Worm (Caenorhabditis elegans) whole organism, mixed stage, embryonic: Measurements from ENCODE around the gene K02C4.5.

Experiments
- M03D4.4 ChIP-seq: sonication (generic microtip); optimal IDR thresholded peaks from 2 replicates; lab custom pipeline; 2017; ENCODE audit warnings: mild to moderate bottlenecking, missing genetic modification characterization, missing compliant biosample characterization
- bed-3 ChIP-seq: fragments of 200-800 bp; sonication (Bioruptor generic); optimal IDR thresholded peaks from 3 replicates; lab custom pipeline; 2018; ENCODE audit warnings: mild to moderate bottlenecking, missing genetic modification characterization, moderate library complexity, missing compliant biosample characterization
- blmp-1 ChIP-seq: fragments of 150-350 bp; optimal IDR thresholded peaks from 2 replicates; lab custom pipeline; 2014; ENCODE audit warnings: missing biosample characterization, missing genetic modification characterization
- ceh-39 ChIP-seq: fragments of 150-350 bp; optimal IDR thresholded peaks from 2 replicates; lab custom pipeline; 2014; ENCODE audit warnings: missing biosample characterization, missing genetic modification characterization
- ceh-43 ChIP-seq: fragments of 200-800 bp; sonication (Bioruptor generic); optimal IDR thresholded peaks from 2 replicates; lab custom pipeline; 2018; ENCODE audit warnings: mild to moderate bottlenecking, missing genetic modification characterization, moderate library complexity, missing compliant biosample characterization
- ceh-83 ChIP-seq: fragments of 200-800 bp; sonication (Bioruptor generic); optimal IDR thresholded peaks from 2 replicates; lab custom pipeline; 2018; ENCODE audit warnings: mild to moderate bottlenecking, missing genetic modification characterization, missing compliant biosample characterization
- ces-1 ChIP-seq: fragments of 150-350 bp; optimal IDR thresholded peaks from 2 replicates; lab custom pipeline; 2014; ENCODE audit warnings: missing biosample characterization, missing genetic modification reagents, missing genetic modification characterization
- cnd-1 ChIP-seq: fragments of 200-800 bp; sonication (Bioruptor generic); optimal IDR thresholded peaks from 2 replicates; lab custom pipeline; 2018; ENCODE audit warnings: mild to moderate bottlenecking, missing genetic modification characterization, missing compliant biosample characterization
- drap-1 ChIP-seq: fragments of 200-800 bp; sonication (Bioruptor generic); optimal IDR thresholded peaks from 3 replicates; lab custom pipeline; 2018; ENCODE audit warnings: mild to moderate bottlenecking, missing genetic modification characterization, missing compliant biosample characterization
- elt-1 ChIP-seq: sonication (generic microtip); optimal IDR thresholded peaks from 2 replicates; lab custom pipeline; 2017; ENCODE audit warnings: missing genetic modification characterization, mild to moderate bottlenecking, missing compliant biosample characterization, antibody characterized with exemption, moderate library complexity, borderline replicate concordance; ENCODE audit not compliant: insufficient read depth
- flh-1 ChIP-seq: fragments of 200-800 bp; sonication (Bioruptor generic); optimal IDR thresholded peaks from 2 replicates; lab custom pipeline; 2018; ENCODE audit warnings: mild to moderate bottlenecking, missing genetic modification characterization, moderate library complexity, missing compliant biosample characterization
- ham-2 ChIP-seq: fragments of 200-800 bp; sonication (Bioruptor generic); optimal IDR thresholded peaks from 2 replicates; lab custom pipeline; 2018; ENCODE audit warnings: mild to moderate bottlenecking, missing genetic modification characterization, missing compliant biosample characterization
- hlh-1 ChIP-seq: fragments of 150-350 bp; optimal IDR thresholded peaks from 2 replicates; lab custom pipeline; 2014; ENCODE audit warnings: missing biosample characterization, missing genetic modification reagents, missing genetic modification characterization
- lin-13 ChIP-seq: fragments of 150-350 bp; optimal IDR thresholded peaks from 2 replicates; lab custom pipeline; 2014; ENCODE audit warnings: missing biosample characterization, missing genetic modification characterization
- lin-32 ChIP-seq: fragments of 200-800 bp; sonication (Bioruptor generic); optimal IDR thresholded peaks from 2 replicates; lab custom pipeline; 2018; ENCODE audit warnings: mild to moderate bottlenecking, missing genetic modification characterization, missing compliant biosample characterization
- lsy-2 ChIP-seq: fragments of 150-350 bp; optimal IDR thresholded peaks from 2 replicates; lab custom pipeline; 2014; ENCODE audit warnings: missing biosample characterization, missing genetic modification characterization
- mab-5 ChIP-seq: fragments of 150-350 bp; optimal IDR thresholded peaks from 2 replicates; lab custom pipeline; 2014; ENCODE audit warnings: missing biosample characterization, missing genetic modification characterization
- mep-1 ChIP-seq: fragments of 150-350 bp; optimal IDR thresholded peaks from 2 replicates; lab custom pipeline; 2017; ENCODE audit warnings: missing biosample characterization, missing genetic modification reagents, missing genetic modification characterization, inconsistent platforms
- mls-2 ChIP-seq: sonication (generic microtip); optimal IDR thresholded peaks from 2 replicates; lab custom pipeline; 2016; ENCODE audit warnings: mild to moderate bottlenecking, missing genetic modification characterization, moderate library complexity, missing compliant biosample characterization
- nhr-12 ChIP-seq: fragments of 150-350 bp; optimal IDR thresholded peaks from 2 replicates; lab custom pipeline; 2014; ENCODE audit warnings: missing biosample characterization, missing genetic modification characterization
- nhr-2 ChIP-seq: fragments of 150-350 bp; optimal IDR thresholded peaks from 2 replicates; lab custom pipeline; 2014; ENCODE audit warnings: missing biosample characterization, missing genetic modification characterization
- nhr-237 ChIP-seq: fragments of 150-350 bp; optimal IDR thresholded peaks from 2 replicates; lab custom pipeline; 2014; ENCODE audit warnings: missing biosample characterization, missing genetic modification characterization
- nhr-28 ChIP-seq: fragments of 150-350 bp; optimal IDR thresholded peaks from 2 replicates; lab custom pipeline; 2014; ENCODE audit warnings: missing biosample characterization, missing genetic modification characterization
- nhr-76 ChIP-seq: sonication (generic microtip); optimal IDR thresholded peaks from 2 replicates; lab custom pipeline; 2017; ENCODE audit warnings: missing biosample characterization, missing genetic modification characterization
- pha-4 ChIP-seq: fragments of 150-350 bp; optimal IDR thresholded peaks from 2 replicates; lab custom pipeline; 2018; ENCODE audit warnings: missing biosample characterization, missing genetic modification reagents, missing genetic modification characterization
- sem-2 ChIP-seq: fragments of 200-800 bp; sonication (Bioruptor generic); optimal IDR thresholded peaks from 2 replicates; lab custom pipeline; 2018; ENCODE audit warnings: mild to moderate bottlenecking, missing genetic modification characterization, missing compliant biosample characterization
- snpc-4 ChIP-seq: fragments of 150-350 bp; optimal IDR thresholded peaks from 2 replicates; lab custom pipeline; 2014; ENCODE audit warnings: missing biosample characterization, missing genetic modification characterization
- sptf-1 ChIP-seq: sonication (generic microtip); optimal IDR thresholded peaks from 2 replicates; lab custom pipeline; 2017; ENCODE audit warnings: mild to moderate bottlenecking, missing genetic modification characterization, moderate library complexity, missing compliant biosample characterization
- tbx-8 ChIP-seq: fragments of 200-800 bp; sonication (Bioruptor generic); optimal IDR thresholded peaks from 2 replicates; lab custom pipeline; 2018; ENCODE audit warnings: mild to moderate bottlenecking, missing genetic modification characterization, moderate library complexity, missing compliant biosample characterization
- unc-120 ChIP-seq: sonication (generic microtip); optimal IDR thresholded peaks from 2 replicates; lab custom pipeline; 2017; ENCODE audit warnings: missing genetic modification characterization, missing compliant biosample characterization; ENCODE audit not compliant: poor library complexity, severe bottlenecking
- unc-39 ChIP-seq: fragments of 150-350 bp; optimal IDR thresholded peaks from 2 replicates; lab custom pipeline; 2014; ENCODE audit warnings: missing biosample characterization, missing genetic modification characterization
- unc-62 ChIP-seq: fragments of 150-350 bp; optimal IDR thresholded peaks from 2 replicates; lab custom pipeline; 2014; ENCODE audit warnings: missing biosample characterization, missing genetic modification reagents, missing genetic modification characterization
- zip-8 ChIP-seq: fragments of 150-350 bp; optimal IDR thresholded peaks from 2 replicates; lab custom pipeline; 2014; ENCODE audit warnings: missing biosample characterization, missing genetic modification characterization
- ztf-11 ChIP-seq: fragments of 150-350 bp; optimal IDR thresholded peaks from 2 replicates; lab custom pipeline; 2014; ENCODE audit warnings: missing biosample characterization, missing genetic modification characterization

K02C4.5 gene

DNA sequence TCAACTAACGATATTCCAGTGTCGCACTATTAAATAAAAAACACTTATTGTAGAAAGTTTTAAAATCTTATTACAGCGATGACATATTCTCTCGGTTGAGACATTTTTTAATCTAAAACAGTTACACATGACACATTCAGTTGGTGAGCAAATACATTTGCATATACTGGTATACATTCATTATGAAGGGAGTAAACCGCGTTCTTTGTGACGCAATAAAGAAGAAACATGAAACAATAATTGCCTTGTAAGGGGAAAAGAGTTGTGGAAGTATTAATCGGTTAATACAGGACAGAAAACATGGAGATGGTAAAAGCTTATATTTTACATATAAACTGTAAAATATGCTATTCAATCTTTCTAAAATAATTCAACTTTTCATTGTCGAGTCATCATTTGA is 26.9 kb upstream of the K02C4.5 start:
- TF ChIP-seq nhr-12 (tag; lab: Kevin White, UChicago) (no peak), nhr-2 (peak; percentile 56), mep-1 (no peak), zip-8 (peak; percentile 94)

DNA sequence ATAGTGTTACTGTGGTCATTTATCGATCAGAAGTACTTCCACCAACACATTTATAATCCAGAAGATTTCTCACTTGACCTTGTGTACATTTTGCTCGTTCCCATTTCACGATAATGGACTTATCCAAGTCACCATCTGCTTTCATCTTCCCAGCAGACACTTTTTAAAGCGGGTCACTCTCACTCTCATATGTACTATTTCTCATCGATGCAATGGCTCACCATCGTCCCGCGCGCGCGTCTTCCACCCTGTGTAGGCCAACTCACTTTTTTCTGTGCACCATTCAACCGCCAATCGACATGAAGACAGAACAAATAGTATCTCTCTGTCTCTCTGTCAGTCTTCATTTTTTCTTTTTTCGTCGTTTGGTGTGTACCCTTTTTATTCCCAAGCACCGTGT is 26.1 kb upstream of the K02C4.5 start:
- TF ChIP-seq sptf-1 (tag; lab: Kevin White, UChicago) (no peak), bed-3 (GFP tag; lab: Kevin White, UChicago) (no peak), cnd-1 (tag; lab: Kevin White, UChicago) (peak; percentile 51), ces-1 (GFP tag; lab: Kevin White, UChicago) (peak; percentile 33)

ce11 chrII:8052850-8053249 is 25.4 kb upstream of the K02C4.5 start, which contains the start of gene T05H10.4:
Gene T05H10.4 (plus strand): TSS chrII:8053150.
- TF ChIP-seq nhr-237 (no peak), ces-1 (GFP tag; lab: Kevin White, UChicago) (no peak), mls-2 (tag; lab: Kevin White, UChicago) (no peak), elt-1 (no peak), sptf-1 (tag; lab: Kevin White, UChicago) (no peak), nhr-76 (tag; lab: Kevin White, UChicago) (no peak), drap-1 (GFP tag; lab: Kevin White, UChicago) (no peak), unc-62 (GFP tag; lab: Kevin White, UChicago) (no peak), ceh-83 (GFP tag; lab: Kevin White, UChicago) (no peak), unc-120 (tag; lab: Kevin White, UChicago) (no peak), unc-39 (no peak), nhr-28 (tag; lab: Kevin White, UChicago) (no peak), M03D4.4 (tag; lab: Kevin White, UChicago) (no peak), pha-4 (tag; lab: Kevin White, UChicago) (no peak), blmp-1 (tag; lab: Kevin White, UChicago) (no peak), lin-32 (GFP tag; lab: Kevin White, UChicago) (no peak), nhr-12 (tag; lab: Kevin White, UChicago) (no peak)

DNA sequence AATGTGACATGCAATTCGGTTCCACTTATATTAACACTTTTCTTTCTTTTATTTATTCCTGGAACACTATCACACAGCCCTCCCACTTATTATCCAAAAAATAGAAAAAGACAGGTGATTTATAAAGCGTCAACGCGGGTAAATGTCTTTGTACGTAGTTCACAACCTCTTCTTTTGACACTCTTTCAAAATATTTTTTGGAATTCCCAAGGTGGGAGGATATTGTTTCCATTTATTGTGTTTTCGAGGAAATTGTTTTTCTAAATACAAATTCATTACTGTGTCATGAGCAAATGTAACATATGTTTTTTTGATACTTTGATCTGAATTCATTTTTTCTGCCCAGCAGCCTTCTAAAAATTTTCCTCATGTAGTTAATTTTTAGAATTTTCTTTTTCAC is 20.3 kb upstream of the K02C4.5 start:
- TF ChIP-seq mls-2 (tag; lab: Kevin White, UChicago) (no peak), lsy-2 (tag; lab: Kevin White, UChicago) (no peak), nhr-237 (no peak), nhr-28 (tag; lab: Kevin White, UChicago) (no peak)

- no peak for TF ChIP-seq tbx-8
- no peak for TF ChIP-seq ztf-11 (tag; lab: Kevin White, UChicago)
- TF ChIP-seq bed-3 (GFP tag; lab: Kevin White, UChicago) = no peak
- no peak for TF ChIP-seq zip-8
- TF ChIP-seq nhr-237 = no peak
- no peak for TF ChIP-seq lin-32 (GFP tag; lab: Kevin White, UChicago)
Observed at ce11 chrII:8058769-8059168, 19.5 kb upstream of the K02C4.5 start, which contains the start of gene T05H10.8. Gene T05H10.8 (plus strand): TSS chrII:8059069.

- TF ChIP-seq sem-2 = no peak
- TF ChIP-seq ces-1 (GFP tag; lab: Kevin White, UChicago) = no peak
- TF ChIP-seq elt-1 = no peak
- no peak for TF ChIP-seq lin-32 (GFP tag; lab: Kevin White, UChicago)
- TF ChIP-seq drap-1 (GFP tag; lab: Kevin White, UChicago) = no peak
- TF ChIP-seq, all 35 proteins: peak for 0
Observed at ce11 chrII:8059532-8059931, 18.7 kb upstream of the K02C4.5 start.

DNA sequence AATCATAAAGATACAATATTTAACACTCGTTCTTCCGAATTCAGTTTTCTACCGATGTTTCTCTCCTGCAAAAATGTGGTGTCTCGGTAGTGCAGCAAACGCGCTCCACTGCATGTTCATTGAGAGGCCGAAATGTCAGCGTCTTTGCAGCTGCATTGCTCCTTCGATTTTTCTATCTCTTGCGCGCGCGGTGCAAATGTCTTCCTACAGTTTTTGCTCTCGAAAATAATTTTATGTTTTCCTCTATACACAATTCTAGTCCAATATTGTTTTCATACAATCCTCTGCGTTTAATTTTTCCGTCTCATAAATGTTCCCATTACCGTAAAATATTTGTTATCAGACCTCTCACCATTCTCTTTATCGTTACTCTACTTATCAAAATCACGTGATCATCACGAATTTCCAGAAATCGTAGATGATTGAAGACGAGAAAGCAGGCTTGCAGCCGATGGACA is 15.9 kb upstream of the K02C4.5 start, which contains the start of gene ufd-2:
Gene ufd-2, plus strand, starts transcription at position 408 of the 458 bp plus-strand sequence.
- TF ChIP-seq lin-13 = peak; percentile 76
- peak; percentile 73 for TF ChIP-seq pha-4 (tag; lab: Kevin White, UChicago)
- no peak for TF ChIP-seq elt-1
- no peak for TF ChIP-seq ceh-83 (GFP tag; lab: Kevin White, UChicago)
- TF ChIP-seq flh-1 (GFP tag; lab: Kevin White, UChicago) = no peak
- peak; percentile 59 for TF ChIP-seq ces-1 (GFP tag; lab: Kevin White, UChicago)
- no peak for TF ChIP-seq sem-2
- no peak for TF ChIP-seq unc-120 (tag; lab: Kevin White, UChicago)
- TF ChIP-seq hlh-1 (tag; lab: Kevin White, UChicago) = peak; percentile 41
- no peak for TF ChIP-seq ham-2 (GFP tag; lab: Kevin White, UChicago)
- TF ChIP-seq lsy-2 (tag; lab: Kevin White, UChicago) = peak; percentile 63
- no peak for TF ChIP-seq bed-3 (GFP tag; lab: Kevin White, UChicago)
- TF ChIP-seq unc-39 = no peak
- no peak for TF ChIP-seq ztf-11 (tag; lab: Kevin White, UChicago)
- no peak for TF ChIP-seq nhr-12 (tag; lab: Kevin White, UChicago)
- TF ChIP-seq tbx-8 = no peak
- no peak for TF ChIP-seq mls-2 (tag; lab: Kevin White, UChicago)
- no peak for TF ChIP-seq nhr-76 (tag; lab: Kevin White, UChicago)
- TF ChIP-seq snpc-4 = no peak
- TF ChIP-seq mep-1 = peak; percentile 76
- no peak for TF ChIP-seq ceh-43
- TF ChIP-seq cnd-1 (tag; lab: Kevin White, UChicago) = peak; percentile 25
- no peak for TF ChIP-seq M03D4.4 (tag; lab: Kevin White, UChicago)
- peak; percentile 43 for TF ChIP-seq ceh-39 (tag; lab: Kevin White, UChicago)
- no peak for TF ChIP-seq nhr-2
- TF ChIP-seq unc-62 (GFP tag; lab: Kevin White, UChicago) = no peak
- no peak for TF ChIP-seq mab-5 (tag; lab: Kevin White, UChicago)
- TF ChIP-seq lin-32 (GFP tag; lab: Kevin White, UChicago) = no peak
- peak; percentile 48 for TF ChIP-seq nhr-237
